Worm (Caenorhabditis elegans) whole organism, young adult: ENCODE data around the gene F26F12.3.

Experiments used
- B0035.1 ChIP-seq: sonication (generic microtip); optimal IDR thresholded peaks from 2 replicates; lab custom pipeline; 2016; ENCODE audit warnings: missing genetic modification characterization, mild to moderate bottlenecking, missing compliant biosample characterization, missing genotype, missing genetic modification reagents
- C06A6.2 ChIP-seq: fragments of 200-800 bp; sonication (Bioruptor generic); conservative IDR thresholded peaks from 2 replicates; pipeline ENCODE4 v1.3.6; 2022; ENCODE audit warnings: missing genetic modification characterization, missing compliant biosample characterization
- C17E4.6 ChIP-seq: fragments of 200-800 bp; sonication (Bioruptor generic); IDR thresholded peaks from 2 replicates; pipeline ENCODE4 v1.3.6; 2022; ENCODE audit warnings: missing genetic modification reagents, missing genetic modification characterization, missing compliant biosample characterization
- D2030.7 ChIP-seq: fragments of 200-800 bp; sonication (Bioruptor generic); IDR thresholded peaks from 2 replicates; pipeline ENCODE4 v1.3.6; 2022; ENCODE audit warnings: missing genetic modification reagents, missing genetic modification characterization, missing compliant biosample characterization
- F10E7.11 ChIP-seq: sonication (generic microtip); optimal IDR thresholded peaks from 2 replicates; lab custom pipeline; 2017; ENCODE audit warnings: mild to moderate bottlenecking, missing genetic modification characterization, moderate library complexity, missing compliant biosample characterization
- F22D6.2 ChIP-seq: sonication (generic microtip); optimal IDR thresholded peaks from 2 replicates; lab custom pipeline; 2016; ENCODE audit warnings: mild to moderate bottlenecking, missing genetic modification characterization, missing compliant biosample characterization
- F33H1.4 ChIP-seq: fragments of 200-800 bp; sonication (Bioruptor generic); IDR thresholded peaks from 2 replicates; pipeline ENCODE4 v1.3.6; 2022; ENCODE audit warnings: missing genetic modification reagents, missing genetic modification characterization, missing compliant biosample characterization
- F39B2.1 ChIP-seq: fragments of 200-800 bp; sonication (Bioruptor generic); IDR thresholded peaks from 2 replicates; pipeline ENCODE4 v1.3.6; 2022; ENCODE audit warnings: missing genetic modification reagents, missing genetic modification characterization, missing compliant biosample characterization
- F52B5.7 ChIP-seq: sonication (generic microtip); optimal IDR thresholded peaks from 2 replicates; lab custom pipeline; 2016; ENCODE audit warnings: mild to moderate bottlenecking, missing genetic modification characterization, missing compliant biosample characterization
- K12H6.12 ChIP-seq: fragments of 200-800 bp; sonication (Bioruptor generic); optimal IDR thresholded peaks from 2 replicates; lab custom pipeline; 2018; ENCODE audit warnings: mild to moderate bottlenecking, missing genetic modification characterization, missing compliant biosample characterization
- T07F8.4 ChIP-seq: sonication (generic microtip); optimal IDR thresholded peaks from 2 replicates; lab custom pipeline; 2016; ENCODE audit warnings: mild to moderate bottlenecking, missing genetic modification characterization, moderate library complexity, missing compliant biosample characterization
- Y53F4B.3 ChIP-seq: fragments of 200-800 bp; sonication (Bioruptor generic); IDR thresholded peaks from 2 replicates; pipeline ENCODE4 v1.3.6; 2022; ENCODE audit warnings: missing genetic modification reagents, missing genetic modification characterization, missing compliant biosample characterization
- aptf-3 ChIP-seq: fragments of 200-800 bp; sonication (Bioruptor generic); IDR thresholded peaks from 2 replicates; pipeline ENCODE4 v1.3.6; 2022; ENCODE audit warnings: missing genetic modification characterization, missing compliant biosample characterization
- atf-7 ChIP-seq: sonication (generic microtip); optimal IDR thresholded peaks from 2 replicates; lab custom pipeline; 2017; ENCODE audit warnings: mild to moderate bottlenecking, missing genetic modification characterization, missing compliant biosample characterization
- attf-3 ChIP-seq: fragments of 200-800 bp; sonication (Bioruptor generic); conservative IDR thresholded peaks from 2 replicates; pipeline ENCODE4 v1.3.6; 2022; ENCODE audit warnings: missing genetic modification reagents, missing genetic modification characterization, missing compliant biosample characterization
- attf-5 ChIP-seq: fragments of 200-800 bp; sonication (Bioruptor generic); optimal IDR thresholded peaks from 2 replicates; lab custom pipeline; 2018; ENCODE audit warnings: mild to moderate bottlenecking, missing genetic modification characterization, missing compliant biosample characterization
- cebp-1 ChIP-seq, 2 experiments: fragments of 200-800 bp in 1 of 2; sonication (Bioruptor generic) in 1 of 2; sonication (generic microtip) in 1 of 2; IDR thresholded peaks in 1 of 2; optimal IDR thresholded peaks in 1 of 2; 2 replicates each; pipeline versions ENCODE4 v1.3.6 to Lab custom; 2017 to 2022; ENCODE audit warnings: missing compliant biosample characterization in 2 of 2, missing genetic modification characterization in 2 of 2, mild to moderate bottlenecking in 1 of 2, missing genetic modification reagents in 1 of 2, moderate library complexity in 1 of 2
- cebp-2 ChIP-seq: fragments of 200-800 bp; sonication (Bioruptor generic); IDR thresholded peaks from 2 replicates; pipeline ENCODE4 v1.3.6; 2022; ENCODE audit warnings: missing genetic modification characterization, missing compliant biosample characterization
- ceh-40 ChIP-seq: fragments of 200-800 bp; sonication (Bioruptor generic); IDR thresholded peaks from 2 replicates; pipeline ENCODE4 v1.3.6; 2022; ENCODE audit warnings: missing genetic modification characterization, missing compliant biosample characterization
- egrh-3 ChIP-seq: fragments of 200-800 bp; sonication (Bioruptor generic); IDR thresholded peaks from 2 replicates; pipeline ENCODE4 v1.3.6; 2022; ENCODE audit warnings: missing genetic modification reagents, missing genetic modification characterization, missing compliant biosample characterization
- ets-4 ChIP-seq: fragments of 200-800 bp; sonication (Bioruptor generic); optimal IDR thresholded peaks from 2 replicates; lab custom pipeline; 2018; ENCODE audit warnings: mild to moderate bottlenecking, missing genetic modification characterization, missing compliant biosample characterization
- gei-17 ChIP-seq: fragments of 200-800 bp; sonication (Bioruptor generic); optimal IDR thresholded peaks from 2 replicates; lab custom pipeline; 2018; ENCODE audit warnings: mild to moderate bottlenecking, missing genetic modification characterization, missing compliant biosample characterization
- hmg-20 ChIP-seq: fragments of 200-800 bp; sonication (Bioruptor generic); IDR thresholded peaks from 2 replicates; pipeline ENCODE4 v1.3.6; 2022; ENCODE audit warnings: missing genetic modification reagents, missing genetic modification characterization, missing compliant biosample characterization
- hrde-1 ChIP-seq: sonication (generic microtip); optimal IDR thresholded peaks from 2 replicates; lab custom pipeline; 2016; ENCODE audit warnings: missing genetic modification characterization, mild to moderate bottlenecking, missing compliant biosample characterization, moderate library complexity, missing genotype, missing genetic modification reagents, borderline replicate concordance
- let-526 ChIP-seq: fragments of 200-800 bp; sonication (Bioruptor generic); IDR thresholded peaks from 2 replicates; pipeline ENCODE4 v1.3.6; 2022; ENCODE audit warnings: missing genetic modification reagents, missing genetic modification characterization, missing compliant biosample characterization
- let-607 ChIP-seq, 2 experiments: fragments of 200-800 bp in 1 of 2; sonication (Bioruptor generic) in 1 of 2; sonication (generic microtip) in 1 of 2; optimal IDR thresholded peaks; 2 replicates each; lab custom pipeline; 2016 to 2018; ENCODE audit warnings: mild to moderate bottlenecking in 2 of 2, missing compliant biosample characterization in 2 of 2, missing genetic modification characterization in 2 of 2, moderate library complexity in 2 of 2, missing genotype in 1 of 2
- lin-35 ChIP-seq, 3 experiments: fragments of 150-350 bp in 2 of 3; sonication (generic microtip) in 1 of 3; optimal IDR thresholded peaks; 2 replicates each; lab custom pipeline; 2014 to 2018; ENCODE audit warnings: missing biosample characterization in 3 of 3, missing genetic modification characterization in 3 of 3, missing genetic modification reagents in 3 of 3
- lir-1 ChIP-seq: fragments of 200-800 bp; sonication (Bioruptor generic); conservative IDR thresholded peaks from 2 replicates; pipeline ENCODE4 v1.3.6; 2022; ENCODE audit warnings: missing genetic modification reagents, missing genetic modification characterization, missing compliant biosample characterization
- madf-6 ChIP-seq: fragments of 200-800 bp; sonication (Bioruptor generic); IDR thresholded peaks from 2 replicates; pipeline ENCODE4 v1.3.6; 2022; ENCODE audit warnings: missing genetic modification reagents, missing genetic modification characterization, missing compliant biosample characterization
- mcd-1 ChIP-seq: fragments of 200-800 bp; sonication (Bioruptor generic); IDR thresholded peaks from 2 replicates; pipeline ENCODE4 v1.3.6; 2022; ENCODE audit warnings: missing genetic modification reagents, missing genetic modification characterization, missing compliant biosample characterization
- mes-4 ChIP-seq: sonication (generic microtip); optimal IDR thresholded peaks from 2 replicates; lab custom pipeline; 2016; ENCODE audit warnings: missing genotype, missing genetic modification characterization, missing compliant biosample characterization
- nhr-179 ChIP-seq: sonication (generic microtip); optimal IDR thresholded peaks from 2 replicates; lab custom pipeline; 2016; ENCODE audit warnings: mild to moderate bottlenecking, missing genetic modification characterization, missing compliant biosample characterization
- nhr-27 ChIP-seq: fragments of 200-800 bp; sonication (Bioruptor generic); optimal IDR thresholded peaks from 2 replicates; lab custom pipeline; 2018; ENCODE audit warnings: mild to moderate bottlenecking, missing genetic modification characterization, moderate library complexity, missing compliant biosample characterization
- nhr-80 ChIP-seq: sonication (generic microtip); optimal IDR thresholded peaks from 2 replicates; lab custom pipeline; 2016; ENCODE audit warnings: missing genetic modification characterization, missing compliant biosample characterization
- pha-4 ChIP-seq: fragments of 150-350 bp; sonication (generic microtip); optimal IDR thresholded peaks from 2 replicates; lab custom pipeline; 2014; ENCODE audit warnings: missing biosample characterization, missing genetic modification reagents, missing genetic modification characterization
- rcor-1 ChIP-seq: fragments of 200-800 bp; sonication (Bioruptor generic); IDR thresholded peaks from 2 replicates; pipeline ENCODE4 v1.3.6; 2022; ENCODE audit warnings: missing genetic modification reagents, missing genetic modification characterization, missing compliant biosample characterization
- sdz-38 ChIP-seq: sonication (generic microtip); optimal IDR thresholded peaks from 2 replicates; lab custom pipeline; 2016; ENCODE audit warnings: missing genotype, missing genetic modification characterization, missing compliant biosample characterization
- snpc-1.1 ChIP-seq: sonication (generic microtip); optimal IDR thresholded peaks from 2 replicates; lab custom pipeline; 2017; ENCODE audit warnings: missing genetic modification characterization, mild to moderate bottlenecking, missing compliant biosample characterization, antibody characterized with exemption, moderate library complexity, missing genotype, missing genetic modification reagents; ENCODE audit not compliant: insufficient read depth
- snpc-3.4 ChIP-seq: sonication (generic microtip); optimal IDR thresholded peaks from 2 replicates; lab custom pipeline; 2017; ENCODE audit warnings: missing genetic modification characterization, mild to moderate bottlenecking, missing compliant biosample characterization, antibody characterized with exemption, moderate library complexity, missing genotype, missing genetic modification reagents
- snpc-4 ChIP-seq, 5 experiments: fragments of 150-350 bp in 1 of 5; sonication (generic microtip) in 4 of 5; optimal IDR thresholded peaks; 2 replicates each; lab custom pipeline; 2014 to 2018; ENCODE audit warnings: missing genetic modification characterization in 5 of 5, missing biosample characterization in 3 of 5, antibody characterized with exemption in 2 of 5, mild to moderate bottlenecking in 2 of 5, missing compliant biosample characterization in 2 of 5, missing genotype in 2 of 5, moderate library complexity in 2 of 5, missing genetic modification reagents in 1 of 5
- somi-1 ChIP-seq: fragments of 200-800 bp; sonication (Bioruptor generic); optimal IDR thresholded peaks from 2 replicates; lab custom pipeline; 2018; ENCODE audit warnings: mild to moderate bottlenecking, missing genetic modification characterization, missing compliant biosample characterization
- unc-130 ChIP-seq: sonication (generic microtip); optimal IDR thresholded peaks from 2 replicates; lab custom pipeline; 2016; ENCODE audit warnings: missing genetic modification reagents, missing genetic modification characterization, missing compliant biosample characterization
- xnd-1 ChIP-seq: sonication (generic microtip); optimal IDR thresholded peaks from 2 replicates; lab custom pipeline; 2016; ENCODE audit warnings: missing genotype, missing genetic modification reagents, missing genetic modification characterization, missing compliant biosample characterization
- ztf-18 ChIP-seq: sonication (generic microtip); optimal IDR thresholded peaks from 2 replicates; lab custom pipeline; 2016; ENCODE audit warnings: missing genotype, mild to moderate bottlenecking, missing genetic modification characterization, missing compliant biosample characterization
- ztf-25 ChIP-seq: fragments of 200-800 bp; sonication (Bioruptor generic); IDR thresholded peaks from 2 replicates; pipeline ENCODE4 v1.3.6; 2022; ENCODE audit warnings: missing genetic modification reagents, missing genetic modification characterization, missing compliant biosample characterization

The F26F12.3 gene

ce11 chrV:5843415-5844337 lies 1.8 kb downstream of the F26F12.3 start (continued):
- TF ChIP-seq mcd-1 (peak; percentile 17; the same call in 1 of the 2 replicates), F22D6.2 (no peak), ets-4 (GFP tag; lab: Kevin White, UChicago) (no peak), F39B2.1 (GFP tag; lab: Robert Waterston, UW) (no peak), snpc-3.4 (tag; lab: Kevin White, UChicago) (no peak), T07F8.4 (tag; lab: Kevin White, UChicago) (no peak), nhr-80 (tag; lab: Kevin White, UChicago) (peak; percentile 78), egrh-3 (GFP tag; lab: Robert Waterston, UW) (peak; percentile 78; the same call in 1 of the 2 replicates), somi-1 (no peak), snpc-4 (GFP tag; optimal IDR thresholded peaks at IDR 0.05; lab: Kevin White, UChicago) (no peak), snpc-4 (tag; optimal IDR thresholded peaks at IDR 0.05; lab: Kevin White, UChicago) (no peak), mes-4 (tag; lab: Kevin White, UChicago) (no peak), attf-3 (GFP tag; lab: Robert Waterston, UW) (no peak), lin-35 (GFP tag; optimal IDR thresholded peaks at IDR 0.05; lab: Kevin White, UChicago) (peak in 1 of 3 experiments; percentile 4), B0035.1 (tag; lab: Kevin White, UChicago) (no peak), cebp-2 (GFP tag; lab: Robert Waterston, UW) (0 out of 2 replicates have a peak, but pooled peaks have one; percentile 30), xnd-1 (tag; lab: Kevin White, UChicago) (no peak), K12H6.12 (tag; lab: Kevin White, UChicago) (no peak), nhr-179 (no peak), ceh-40 (GFP tag; lab: Robert Waterston, UW) (no peak), hmg-20 (no peak), F33H1.4 (GFP tag; lab: Robert Waterston, UW) (no peak), lir-1 (GFP tag; lab: Robert Waterston, UW) (peak; percentile 32; the same call in 1 of the 2 replicates), snpc-1.1 (tag; lab: Kevin White, UChicago) (no peak), ztf-25 (GFP tag; lab: Robert Waterston, UW) (no peak), aptf-3 (GFP tag; lab: Robert Waterston, UW) (no peak), F52B5.7 (tag; lab: Kevin White, UChicago) (no peak), Y53F4B.3 (no peak), hrde-1 (tag; lab: Kevin White, UChicago) (no peak), nhr-27 (tag; lab: Kevin White, UChicago) (no peak), let-607 (tag; optimal IDR thresholded peaks at IDR 0.05; lab: Kevin White, UChicago) (no peak), rcor-1 (GFP tag; lab: Robert Waterston, UW) (no peak; the same call in 1 of the 2 replicates), attf-5 (GFP tag; lab: Kevin White, UChicago) (peak; percentile 19), cebp-1 (GFP tag; IDR thresholded peaks at IDR 0.05; lab: Robert Waterston, UW) (peak; percentile 76), cebp-1 (tag; optimal IDR thresholded peaks at IDR 0.05; lab: Kevin White, UChicago) (peak; percentile 59), sdz-38 (tag; lab: Kevin White, UChicago) (no peak), ztf-18 (tag; lab: Kevin White, UChicago) (peak; percentile 21), C06A6.2 (no peak), pha-4 (tag; lab: Kevin White, UChicago) (peak; percentile 85), F10E7.11 (tag; lab: Kevin White, UChicago) (no peak), gei-17 (GFP tag; lab: Kevin White, UChicago) (no peak), unc-130 (GFP tag; lab: Kevin White, UChicago) (no peak), let-526 (GFP tag; lab: Robert Waterston, UW) (no peak), atf-7 (no peak), madf-6 (no peak), D2030.7 (no peak), C17E4.6 (0 out of 2 replicates have a peak, but pooled peaks have one; percentile 21)
